Worm (Caenorhabditis elegans): ENCODE data around the gene fbxa-194.

fbxa-194 gene

ce11 chrV:19767719-19768118 lies 10.8 kb downstream of the fbxa-194 start:
- no peak for TF ChIP-seq lin-13 (GFP tag; optimal IDR thresholded peaks at IDR 0.05)
- TF ChIP-seq fos-1 (tag; optimal IDR thresholded peaks at IDR 0.05), result no peak
- TF ChIP-seq ztf-11 (tag; optimal IDR thresholded peaks at IDR 0.05), result no peak
- TF ChIP-seq crh-2 (tag; optimal IDR thresholded peaks at IDR 0.05), result no peak
- TF ChIP-seq sma-3 (GFP tag; optimal IDR thresholded peaks at IDR 0.05), result no peak
- TF ChIP-seq elt-3 (tag; optimal IDR thresholded peaks at IDR 0.05), result no peak
- TF ChIP-seq C34F6.9 (tag; optimal IDR thresholded peaks at IDR 0.05), result no peak
- no peak for TF ChIP-seq lsy-2 (tag; optimal IDR thresholded peaks at IDR 0.05)
- no peak for TF ChIP-seq sma-9 (GFP tag; optimal IDR thresholded peaks at IDR 0.05)
- TF ChIP-seq sma-9 (tag; optimal IDR thresholded peaks at IDR 0.05), result no peak
- TF ChIP-seq sem-4 (tag; optimal IDR thresholded peaks at IDR 0.05), result no peak
- TF ChIP-seq mab-5 (tag; optimal IDR thresholded peaks at IDR 0.05), result no peak
- no peak for TF ChIP-seq elt-1 (tag; optimal IDR thresholded peaks at IDR 0.05)
- no peak for TF ChIP-seq ztf-4 (tag; optimal IDR thresholded peaks at IDR 0.05)
- TF ChIP-seq nhr-6 (tag; optimal IDR thresholded peaks at IDR 0.05), result no peak

- TF ChIP-seq gmeb-1 (tag; optimal IDR thresholded peaks at IDR 0.05), result no peak
- no peak for TF ChIP-seq nhr-23 (tag; optimal IDR thresholded peaks at IDR 0.05)
Observed at ce11 chrV:19760751-19761150, 17.8 kb downstream of the fbxa-194 start, which contains the start of gene M162.5. M162.5 (plus strand) TSS chrV:19761051.

ce11 chrV:19759282-19759681 lies 19.2 kb downstream of the fbxa-194 start:
- TF ChIP-seq sma-9 (GFP tag; optimal IDR thresholded peaks at IDR 0.05) (no peak), sma-9 (tag; optimal IDR thresholded peaks at IDR 0.05) (no peak), R02D3.7 (tag; optimal IDR thresholded peaks at IDR 0.05) (no peak), C34F6.9 (tag; optimal IDR thresholded peaks at IDR 0.05) (no peak), nhr-12 (tag; optimal IDR thresholded peaks at IDR 0.05) (no peak), aly-2 (tag; optimal IDR thresholded peaks at IDR 0.05) (no peak), nhr-77 (tag; optimal IDR thresholded peaks at IDR 0.05) (no peak), ceh-82 (tag; optimal IDR thresholded peaks at IDR 0.05) (no peak), dmd-4 (tag; optimal IDR thresholded peaks at IDR 0.05) (no peak), crh-2 (tag; optimal IDR thresholded peaks at IDR 0.05) (no peak), nhr-237 (tag; optimal IDR thresholded peaks at IDR 0.05) (no peak), nhr-6 (tag; optimal IDR thresholded peaks at IDR 0.05) (no peak), nhr-10 (tag; optimal IDR thresholded peaks at IDR 0.05) (no peak), zag-1 (tag; optimal IDR thresholded peaks at IDR 0.05) (no peak), elt-1 (tag; optimal IDR thresholded peaks at IDR 0.05) (no peak)

- TF ChIP-seq elt-1 (tag; optimal IDR thresholded peaks at IDR 0.05) (no peak), F13H6.1 (tag; optimal IDR thresholded peaks at IDR 0.05) (no peak), lin-13 (GFP tag; optimal IDR thresholded peaks at IDR 0.05) (no peak), nhr-237 (tag; optimal IDR thresholded peaks at IDR 0.05) (no peak), lsy-2 (tag; optimal IDR thresholded peaks at IDR 0.05) (no peak), unc-62 (GFP tag; optimal IDR thresholded peaks at IDR 0.05) (no peak), lin-39 (tag; optimal IDR thresholded peaks at IDR 0.05) (no peak), sma-9 (GFP tag; optimal IDR thresholded peaks at IDR 0.05) (no peak), sma-9 (tag; optimal IDR thresholded peaks at IDR 0.05) (no peak), skn-1 (tag; optimal IDR thresholded peaks at IDR 0.05) (no peak)
Observed at ce11 chrV:19756253-19756652, 22.3 kb downstream of the fbxa-194 start, which contains the start of gene W04E12.9. W04E12.9 (plus strand) TSS chrV:19756553.

- TF ChIP-seq egl-27 (tag; optimal IDR thresholded peaks at IDR 0.05) (no peak), sma-3 (GFP tag; optimal IDR thresholded peaks at IDR 0.05) (no peak), fos-1 (tag; optimal IDR thresholded peaks at IDR 0.05) (peak; percentile 90), gmeb-1 (tag; optimal IDR thresholded peaks at IDR 0.05) (peak; percentile 13), crh-2 (tag; optimal IDR thresholded peaks at IDR 0.05) (peak; percentile 10), lin-13 (GFP tag; optimal IDR thresholded peaks at IDR 0.05) (no peak), nhr-11 (tag; optimal IDR thresholded peaks at IDR 0.05) (no peak), elt-1 (tag; optimal IDR thresholded peaks at IDR 0.05) (no peak), sma-9 (GFP tag; optimal IDR thresholded peaks at IDR 0.05) (peak; percentile 61), sma-9 (tag; optimal IDR thresholded peaks at IDR 0.05) (no peak), ceh-16 (tag; optimal IDR thresholded peaks at IDR 0.05) (no peak)
Observed at ce11 chrV:19755260-19755659, 23.2 kb downstream of the fbxa-194 start, which contains the start of gene clec-50. clec-50 (minus strand) TSS chrV:19755368.

ce11 chrV:19754331-19754730 lies 24.2 kb downstream of the fbxa-194 start:
- TF ChIP-seq ZK546.5 (tag; optimal IDR thresholded peaks at IDR 0.05), result no peak
- TF ChIP-seq sem-4 (tag; optimal IDR thresholded peaks at IDR 0.05), result no peak
- no peak for TF ChIP-seq ztf-1 (GFP tag; conservative IDR thresholded peaks at IDR 0.05)
- no peak for TF ChIP-seq nhr-12 (tag; optimal IDR thresholded peaks at IDR 0.05)
- TF ChIP-seq skn-1 (tag; optimal IDR thresholded peaks at IDR 0.05), result no peak
- TF ChIP-seq ceh-82 (tag; optimal IDR thresholded peaks at IDR 0.05), result no peak
- no peak for TF ChIP-seq unc-39 (tag; optimal IDR thresholded peaks at IDR 0.05)
- no peak for TF ChIP-seq peb-1 (tag; optimal IDR thresholded peaks at IDR 0.05)
- TF ChIP-seq nhr-23 (tag; optimal IDR thresholded peaks at IDR 0.05), result no peak
- no peak for TF ChIP-seq dmd-4 (tag; optimal IDR thresholded peaks at IDR 0.05)
- no peak for TF ChIP-seq unc-55 (GFP tag; optimal IDR thresholded peaks at IDR 0.05)
- no peak for TF ChIP-seq mab-5 (tag; optimal IDR thresholded peaks at IDR 0.05)
- no peak for TF ChIP-seq lin-13 (GFP tag; optimal IDR thresholded peaks at IDR 0.05)
- TF ChIP-seq unc-62 (GFP tag; optimal IDR thresholded peaks at IDR 0.05), result no peak
- TF ChIP-seq ztf-11 (tag; optimal IDR thresholded peaks at IDR 0.05), result no peak
- TF ChIP-seq elt-3 (tag; optimal IDR thresholded peaks at IDR 0.05), result no peak

All from whole organism, L2 larva.